Fruit fly (Drosophila melanogaster) whole organism, embryonic: ENCODE data around the gene Cul6.

Experiments
- ATbp ChIP-seq: fragments of 200-800 bp; sonication (Bioruptor generic); optimal IDR thresholded peaks from 2 replicates; lab custom pipeline; 2017; ENCODE audit warnings: missing biosample characterization, mild to moderate bottlenecking, missing genetic modification characterization, missing genetic modification reagents
- B-H1 ChIP-seq: fragments of 200-800 bp; sonication (Bioruptor generic); IDR thresholded peaks from 3 replicates; pipeline ENCODE4 v1.3.6; 2022; ENCODE audit warnings: missing biosample characterization, missing genetic modification characterization
- CG10979 ChIP-seq: fragments of 200-800 bp; sonication (Bioruptor generic); optimal IDR thresholded peaks from 2 replicates; lab custom pipeline; 2018; ENCODE audit warnings: missing biosample characterization, mild to moderate bottlenecking, missing genetic modification characterization, moderate library complexity
- CG11695 ChIP-seq: fragments of 200-800 bp; sonication (Bioruptor generic); IDR thresholded peaks from 3 replicates; pipeline ENCODE4 v1.3.6; 2022; ENCODE audit warnings: missing biosample characterization, missing genetic modification characterization
- CG12155 ChIP-seq: fragments of 200-800 bp; sonication (Bioruptor generic); optimal IDR thresholded peaks from 3 replicates; lab custom pipeline; 2016; ENCODE audit warnings: missing biosample characterization, missing genetic modification characterization
- CG17359 ChIP-seq: fragments of 200-800 bp; sonication (Bioruptor generic); optimal IDR thresholded peaks from 3 replicates; lab custom pipeline; 2018; ENCODE audit warnings: missing biosample characterization, mild to moderate bottlenecking, missing genetic modification characterization, moderate library complexity
- CG17829 ChIP-seq: fragments of 200-800 bp; optimal IDR thresholded peaks from 2 replicates; lab custom pipeline; 2019; ENCODE audit warnings: missing biosample characterization, mild to moderate bottlenecking, missing genetic modification characterization, moderate library complexity
- CG2116 ChIP-seq: fragments of 200-800 bp; sonication (Bioruptor generic); optimal IDR thresholded peaks from 3 replicates; lab custom pipeline; 2018; ENCODE audit warnings: missing biosample characterization, mild to moderate bottlenecking, missing genetic modification characterization
- CG2120 ChIP-seq: fragments of 200-800 bp; sonication (Bioruptor generic); optimal IDR thresholded peaks from 3 replicates; lab custom pipeline; 2016; ENCODE audit warnings: missing biosample characterization, missing genetic modification characterization
- CG2889 ChIP-seq: fragments of 200-800 bp; sonication (Bioruptor generic); IDR thresholded peaks from 3 replicates; pipeline ENCODE4 v1.3.6; 2022; ENCODE audit warnings: missing biosample characterization, missing genetic modification characterization
- CG32532 ChIP-seq: fragments of 200-800 bp; sonication (Bioruptor generic); IDR thresholded peaks from 2 replicates; pipeline ENCODE4 v1.3.6; 2022; ENCODE audit warnings: missing biosample characterization, missing genetic modification characterization
- CG4617 ChIP-seq: fragments of 200-800 bp; sonication (Bioruptor generic); optimal IDR thresholded peaks from 3 replicates; lab custom pipeline; 2016; ENCODE audit warnings: missing biosample characterization, missing genetic modification characterization, borderline replicate concordance
- CG5180 ChIP-seq: fragments of 200-800 bp; sonication (Bioruptor generic); optimal IDR thresholded peaks from 3 replicates; lab custom pipeline; 2017; ENCODE audit warnings: missing biosample characterization, missing genetic modification characterization, mild to moderate bottlenecking, moderate library complexity, missing genetic modification reagents
- CG6689 ChIP-seq: fragments of 200-800 bp; sonication (Bioruptor generic); IDR thresholded peaks from 2 replicates; pipeline ENCODE4 v1.3.6; 2022; ENCODE audit warnings: missing biosample characterization, missing genetic modification characterization
- CG7928 ChIP-seq: fragments of 200-800 bp; sonication (Bioruptor generic); optimal IDR thresholded peaks from 2 replicates; lab custom pipeline; 2017; ENCODE audit warnings: missing biosample characterization, mild to moderate bottlenecking, missing genetic modification characterization
- CG9215 ChIP-seq: fragments of 200-800 bp; sonication (Bioruptor generic); IDR thresholded peaks from 2 replicates; pipeline ENCODE4 v1.3.6; 2022; ENCODE audit warnings: missing biosample characterization, missing genetic modification characterization
- D ChIP-seq, 2 experiments: fragments of 200-800 bp in 1 of 2; fragments of >200 bp in 1 of 2; sonication (Bioruptor generic) in 1 of 2; optimal IDR thresholded peaks; 2 replicates in 1 of 2; 3 replicates in 1 of 2; lab custom pipeline; 2017; ENCODE audit warnings: mild to moderate bottlenecking in 1 of 2, missing biosample characterization in 1 of 2, missing genetic modification characterization in 1 of 2, missing genetic modification reagents in 1 of 2
- Doc2 ChIP-seq: fragments of 200-800 bp; sonication (Bioruptor generic); IDR thresholded peaks from 2 replicates; pipeline ENCODE4 v1.3.6; 2022; ENCODE audit warnings: missing biosample characterization, missing genetic modification characterization
- Dp ChIP-seq: fragments of 200-800 bp; sonication (Bioruptor generic); optimal IDR thresholded peaks from 2 replicates; lab custom pipeline; 2018; ENCODE audit warnings: missing biosample characterization, mild to moderate bottlenecking, missing genetic modification characterization, moderate library complexity
- E2f1 ChIP-seq: fragments of 200-800 bp; sonication (Bioruptor generic); IDR thresholded peaks from 2 replicates; pipeline ENCODE4 v1.3.6; 2022; ENCODE audit warnings: missing biosample characterization, missing genetic modification characterization
- Hr39 ChIP-seq: fragments of >200 bp; optimal IDR thresholded peaks from 2 replicates; lab custom pipeline; 2017
- Hr78 ChIP-seq, 2 experiments: fragments of 200-800 bp in 1 of 2; fragments of >200 bp in 1 of 2; sonication (Bioruptor generic) in 1 of 2; optimal IDR thresholded peaks; 2 replicates each; lab custom pipeline; 2017 to 2019; ENCODE audit warnings: missing biosample characterization in 2 of 2, missing genetic modification characterization in 2 of 2, mild to moderate bottlenecking in 1 of 2, moderate library complexity in 1 of 2
- Jarid2 ChIP-seq: fragments of 200-800 bp; sonication (Bioruptor generic); optimal IDR thresholded peaks from 3 replicates; lab custom pipeline; 2017; ENCODE audit warnings: mild to moderate bottlenecking, missing biosample characterization, missing genetic modification reagents, missing genetic modification characterization
- Max ChIP-seq: fragments of 200-800 bp; sonication (Bioruptor generic); optimal IDR thresholded peaks from 2 replicates; lab custom pipeline; 2016; ENCODE audit warnings: missing biosample characterization, mild to moderate bottlenecking, missing genetic modification characterization
- Poxn ChIP-seq: fragments of 200-800 bp; sonication (Bioruptor generic); IDR thresholded peaks from 2 replicates; pipeline ENCODE4 v1.3.6; 2022; ENCODE audit warnings: missing biosample characterization, missing genetic modification characterization
- Six4 ChIP-seq: fragments of 200-800 bp; sonication (Bioruptor generic); optimal IDR thresholded peaks from 2 replicates; lab custom pipeline; 2016; ENCODE audit warnings: missing biosample characterization, missing genetic modification characterization
- Sox100B ChIP-seq: fragments of 200-800 bp; sonication (Bioruptor generic); optimal IDR thresholded peaks from 3 replicates; lab custom pipeline; 2018; ENCODE audit warnings: missing biosample characterization, mild to moderate bottlenecking, missing genetic modification characterization
- Stat92E ChIP-seq, 3 experiments: fragments of >200 bp in 2 of 3; fragments of 200-800 bp in 1 of 3; sonication (Bioruptor generic) in 1 of 3; optimal IDR thresholded peaks; 2 replicates each; lab custom pipeline; 2017 to 2019; ENCODE audit warnings: missing biosample characterization in 3 of 3, missing genetic modification characterization in 3 of 3, mild to moderate bottlenecking in 1 of 3, moderate library complexity in 1 of 3
- abd-A ChIP-seq: fragments of 200-800 bp; sonication (Bioruptor generic); optimal IDR thresholded peaks from 3 replicates; lab custom pipeline; 2019; ENCODE audit warnings: missing biosample characterization, mild to moderate bottlenecking, missing genetic modification characterization, moderate library complexity
- ara ChIP-seq: fragments of 200-800 bp; sonication (Bioruptor generic); IDR thresholded peaks from 2 replicates; pipeline ENCODE4 v1.3.6; 2022; ENCODE audit warnings: missing biosample characterization, missing genetic modification characterization
- cato ChIP-seq: fragments of 200-800 bp; sonication (Bioruptor generic); optimal IDR thresholded peaks from 2 replicates; lab custom pipeline; 2016; ENCODE audit warnings: missing biosample characterization, missing genetic modification characterization, borderline replicate concordance
- chn ChIP-seq: fragments of 200-800 bp; sonication (Bioruptor generic); optimal IDR thresholded peaks from 2 replicates; lab custom pipeline; 2016; ENCODE audit warnings: missing biosample characterization, missing genetic modification characterization
- crol ChIP-seq: fragments of 200-800 bp; sonication (Bioruptor generic); IDR thresholded peaks from 2 replicates; pipeline ENCODE4 v1.3.6; 2022; ENCODE audit warnings: missing biosample characterization, missing genetic modification characterization
- da ChIP-seq: fragments of 200-800 bp; sonication (Bioruptor generic); optimal IDR thresholded peaks from 2 replicates; lab custom pipeline; 2016; ENCODE audit warnings: missing biosample characterization, missing genetic modification characterization
- dati ChIP-seq: fragments of 200-800 bp; sonication (Bioruptor generic); IDR thresholded peaks from 2 replicates; pipeline ENCODE4 v1.3.6; 2022; ENCODE audit warnings: missing biosample characterization, missing genetic modification characterization
- dm ChIP-seq: fragments of 200-800 bp; sonication (Bioruptor generic); optimal IDR thresholded peaks from 3 replicates; lab custom pipeline; 2016; ENCODE audit warnings: missing biosample characterization, missing genetic modification characterization
- dpn ChIP-seq, 2 experiments: fragments of 200-800 bp; sonication (Bioruptor generic); optimal IDR thresholded peaks; 3 replicates each; lab custom pipeline; 2016; ENCODE audit warnings: missing biosample characterization in 2 of 2, missing genetic modification characterization in 2 of 2
- eve ChIP-seq, 2 experiments: fragments of >200 bp; optimal IDR thresholded peaks; 2 replicates each; lab custom pipeline; 2017; ENCODE audit warnings: missing biosample characterization in 2 of 2, missing genetic modification characterization in 2 of 2
- fru ChIP-seq: fragments of >200 bp; optimal IDR thresholded peaks from 2 replicates; lab custom pipeline; 2017
- jumu ChIP-seq: fragments of 200-800 bp; sonication (Bioruptor generic); optimal IDR thresholded peaks from 3 replicates; lab custom pipeline; 2016; ENCODE audit warnings: missing biosample characterization, missing genetic modification characterization
- klu ChIP-seq: fragments of 200-800 bp; sonication (Bioruptor generic); IDR thresholded peaks from 2 replicates; pipeline ENCODE4 v1.3.6; 2022; ENCODE audit warnings: missing biosample characterization, missing genetic modification characterization
- lov ChIP-seq, 2 experiments: fragments of 200-800 bp in 1 of 2; fragments of >200 bp in 1 of 2; sonication (Bioruptor generic) in 1 of 2; IDR thresholded peaks in 1 of 2; optimal IDR thresholded peaks in 1 of 2; 2 replicates in 1 of 2; 3 replicates in 1 of 2; pipeline versions ENCODE4 v1.3.6 to Lab custom; 2017 to 2022; ENCODE audit warnings: missing biosample characterization in 1 of 2, missing genetic modification characterization in 1 of 2
- nom ChIP-seq: fragments of 200-800 bp; sonication (Bioruptor generic); optimal IDR thresholded peaks from 2 replicates; lab custom pipeline; 2017; ENCODE audit warnings: missing biosample characterization, missing genetic modification characterization, mild to moderate bottlenecking, moderate library complexity, missing genetic modification reagents
- onecut ChIP-seq: fragments of 200-800 bp; sonication (Bioruptor generic); IDR thresholded peaks from 2 replicates; pipeline ENCODE4 v1.3.6; 2022; ENCODE audit warnings: missing biosample characterization, missing genetic modification characterization
- psq ChIP-seq: fragments of 200-800 bp; sonication (Bioruptor generic); optimal IDR thresholded peaks from 2 replicates; lab custom pipeline; 2017; ENCODE audit warnings: missing biosample characterization, missing genetic modification characterization
- row ChIP-seq: fragments of 200-800 bp; sonication (Bioruptor generic); IDR thresholded peaks from 3 replicates; pipeline ENCODE4 v1.3.6; 2022; ENCODE audit warnings: missing biosample characterization, missing genetic modification characterization
- salm ChIP-seq: fragments of 200-800 bp; sonication (Bioruptor generic); optimal IDR thresholded peaks from 2 replicates; lab custom pipeline; 2018; ENCODE audit warnings: missing biosample characterization, mild to moderate bottlenecking, missing genetic modification characterization
- scrt ChIP-seq: fragments of 200-800 bp; sonication (Bioruptor generic); optimal IDR thresholded peaks from 2 replicates; lab custom pipeline; 2018; ENCODE audit warnings: missing biosample characterization, mild to moderate bottlenecking, missing genetic modification characterization, moderate library complexity
- tin ChIP-seq: fragments of 200-800 bp; sonication (Bioruptor generic); optimal IDR thresholded peaks from 3 replicates; lab custom pipeline; 2016; ENCODE audit warnings: missing biosample characterization, missing genetic modification characterization
- trem ChIP-seq: fragments of 200-800 bp; optimal IDR thresholded peaks from 3 replicates; lab custom pipeline; 2019; ENCODE audit warnings: missing biosample characterization, mild to moderate bottlenecking, missing genetic modification characterization, moderate library complexity
- wek ChIP-seq: fragments of 200-800 bp; sonication (Bioruptor generic); optimal IDR thresholded peaks from 3 replicates; lab custom pipeline; 2018; ENCODE audit warnings: missing biosample characterization, mild to moderate bottlenecking, missing genetic modification characterization, moderate library complexity
- yki ChIP-seq: fragments of >200 bp; optimal IDR thresholded peaks from 3 replicates; lab custom pipeline; 2018

The Cul6 gene

dm6 chr3L:13046758-13047157 is 35.3 kb upstream of the Cul6 start, which contains the start of gene CG11279 (continued):
- TF ChIP-seq CG5180 = no peak
- TF ChIP-seq Hr39 (lab: Kevin White, UChicago) = no peak
- no peak for TF ChIP-seq D (optimal IDR thresholded peaks at IDR 0.05; lab: Kevin White, UChicago)
- no peak for TF ChIP-seq D (GFP tag; optimal IDR thresholded peaks at IDR 0.05; lab: Kevin White, UChicago)
- peak; percentile 100 for TF ChIP-seq trem (tag; lab: Kevin White, UChicago)
- TF ChIP-seq Doc2 (GFP tag; lab: Robert Waterston, UW) = no peak
- no peak for TF ChIP-seq cato (GFP tag; lab: Kevin White, UChicago)
- no peak for TF ChIP-seq jumu (GFP tag; lab: Kevin White, UChicago)
- TF ChIP-seq Stat92E (GFP tag; optimal IDR thresholded peaks at IDR 0.05; lab: Kevin White, UChicago) = no peak
- TF ChIP-seq row (GFP tag; lab: Robert Waterston, UW) = no peak; the same call in 2 of the 3 replicates
- peak; percentile 33 for TF ChIP-seq CG17829
- no peak for TF ChIP-seq ara
- TF ChIP-seq chn (GFP tag; lab: Kevin White, UChicago) = no peak
- TF ChIP-seq CG6689 (GFP tag; lab: Robert Waterston, UW) = no peak
- no peak for TF ChIP-seq CG17359 (tag; lab: Kevin White, UChicago)
- TF ChIP-seq dm = peak; percentile 66
- no peak for TF ChIP-seq CG32532
- TF ChIP-seq onecut (GFP tag; lab: Robert Waterston, UW) = peak; percentile 24; the same call in 1 of the 2 replicates
- TF ChIP-seq Hr78 (GFP tag; optimal IDR thresholded peaks at IDR 0.05; lab: Kevin White, UChicago) = no peak
- TF ChIP-seq scrt (GFP tag; lab: Kevin White, UChicago) = no peak
- no peak for TF ChIP-seq CG7928 (GFP tag; lab: Kevin White, UChicago)
- peak; percentile 98 for TF ChIP-seq Dp (GFP tag; lab: Kevin White, UChicago)
- TF ChIP-seq eve (GFP tag; optimal IDR thresholded peaks at IDR 0.05; lab: Kevin White, UChicago) = no peak
- TF ChIP-seq nom (GFP tag; lab: Kevin White, UChicago) = no peak
- TF ChIP-seq tin (GFP tag; lab: Kevin White, UChicago) = no peak
- TF ChIP-seq lov (optimal IDR thresholded peaks at IDR 0.05; lab: Kevin White, UChicago) = no peak
- TF ChIP-seq lov (GFP tag; IDR thresholded peaks at IDR 0.05; lab: Robert Waterston, UW) = no peak
- TF ChIP-seq fru (lab: Kevin White, UChicago) = no peak
- no peak for TF ChIP-seq crol (GFP tag; lab: Robert Waterston, UW)
- TF ChIP-seq psq (GFP tag; lab: Kevin White, UChicago) = no peak
- no peak for TF ChIP-seq abd-A (tag; lab: Kevin White, UChicago)
- no peak for TF ChIP-seq CG2120 (GFP tag; lab: Kevin White, UChicago)
- TF ChIP-seq Jarid2 (GFP tag; lab: Kevin White, UChicago) = no peak
- no peak for TF ChIP-seq CG11695
- no peak for TF ChIP-seq klu (GFP tag; lab: Robert Waterston, UW)
- TF ChIP-seq CG4617 (GFP tag; lab: Kevin White, UChicago) = no peak
- no peak for TF ChIP-seq CG2889 (GFP tag; lab: Robert Waterston, UW)
- peak; percentile 46 for TF ChIP-seq Max (GFP tag; lab: Kevin White, UChicago)
- TF ChIP-seq Six4 = no peak
- TF ChIP-seq dati = no peak
- no peak for TF ChIP-seq E2f1 (GFP tag; lab: Robert Waterston, UW)
- no peak for TF ChIP-seq Poxn
- TF ChIP-seq CG2116 (GFP tag; lab: Kevin White, UChicago) = peak; percentile 74
- TF ChIP-seq CG10979 (tag; lab: Kevin White, UChicago) = no peak
- no peak for TF ChIP-seq ATbp (GFP tag; lab: Kevin White, UChicago)
- TF ChIP-seq Sox100B (GFP tag; lab: Kevin White, UChicago) = no peak
- TF ChIP-seq da (GFP tag; lab: Kevin White, UChicago) = no peak
- TF ChIP-seq yki (lab: Kevin White, UChicago) = no peak
- TF ChIP-seq dpn (GFP tag; optimal IDR thresholded peaks at IDR 0.05; lab: Kevin White, UChicago) = no peak
- TF ChIP-seq salm = no peak
- no peak for TF ChIP-seq wek (GFP tag; lab: Kevin White, UChicago)
- TF ChIP-seq CG12155 (GFP tag; lab: Kevin White, UChicago) = no peak
- no peak for TF ChIP-seq CG9215 (GFP tag; lab: Robert Waterston, UW)
- TF ChIP-seq B-H1 (GFP tag; lab: Robert Waterston, UW) = no peak
